Fruit fly (Drosophila melanogaster) whole organism, prepupa: ENCODE data around the gene CG7294.

Experiments
- CG11762 ChIP-seq: fragments of 200-800 bp; sonication (Bioruptor generic); optimal IDR thresholded peaks from 3 replicates; lab custom pipeline; 2016; ENCODE audit warnings: missing biosample characterization, missing genetic modification characterization; ENCODE audit not compliant: insufficient read depth
- CG6854 ChIP-seq: fragments of 200-800 bp; sonication (Bioruptor generic); optimal IDR thresholded peaks from 2 replicates; lab custom pipeline; 2017; ENCODE audit warnings: missing biosample characterization, mild to moderate bottlenecking, missing genetic modification characterization
- achi ChIP-seq: fragments of 200-800 bp; sonication (Bioruptor generic); optimal IDR thresholded peaks from 3 replicates; lab custom pipeline; 2016; ENCODE audit warnings: missing biosample characterization, missing genetic modification characterization

DNA sequence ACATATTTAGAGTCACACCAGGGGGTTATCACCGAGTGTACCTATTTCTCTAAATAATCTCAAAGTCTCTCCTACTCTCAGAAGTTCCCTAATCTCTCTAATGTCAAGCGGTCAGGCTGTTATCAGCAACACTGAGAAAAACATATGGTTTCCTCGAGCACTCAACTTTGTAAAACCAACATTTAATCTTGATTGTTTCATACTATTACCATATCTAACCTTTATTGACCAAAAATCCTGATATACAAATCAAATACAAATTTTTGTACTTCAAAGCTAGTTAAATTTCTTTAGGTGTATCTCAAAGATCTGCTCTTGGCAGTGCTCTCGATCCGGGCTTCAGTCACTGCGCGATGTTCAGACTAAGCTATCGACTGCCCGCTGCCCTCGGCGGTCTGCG lies 14.2 kb upstream of the CG7294 start, which contains the start of gene CG6415:
- TF ChIP-seq achi (GFP tag; lab: Kevin White, UChicago): no peak
- TF ChIP-seq CG6854 (GFP tag; lab: Kevin White, UChicago): no peak
- TF ChIP-seq CG11762 (GFP tag; lab: Kevin White, UChicago): no peak
